Worm (Caenorhabditis elegans) whole organism, late embryonic: ENCODE measurements around the gene srd-41.
A peak's percentile ranks its signal among the peaks of the same experiment; 100 is the strongest.

Source experiments
- C38D4.7 ChIP-seq: fragments of 200-800 bp; sonication (Bioruptor generic); optimal IDR thresholded peaks from 2 replicates; lab custom pipeline; 2018; ENCODE audit warnings: mild to moderate bottlenecking, missing genetic modification characterization, moderate library complexity, missing compliant biosample characterization
- F13H6.1 ChIP-seq: sonication (generic microtip); optimal IDR thresholded peaks from 2 replicates; lab custom pipeline; 2016; ENCODE audit warnings: missing genetic modification characterization, missing compliant biosample characterization
- ama-1 ChIP-seq: fragments of 150-350 bp; optimal IDR thresholded peaks from 2 replicates; lab custom pipeline; 2014
- ceh-14 ChIP-seq: sonication (generic microtip); optimal IDR thresholded peaks from 2 replicates; lab custom pipeline; 2016; ENCODE audit warnings: missing genotype, missing genetic modification characterization, missing compliant biosample characterization
- ceh-18 ChIP-seq: sonication (generic microtip); optimal IDR thresholded peaks from 2 replicates; lab custom pipeline; 2016; ENCODE audit warnings: missing genetic modification characterization, missing compliant biosample characterization
- ceh-19 ChIP-seq: fragments of 200-800 bp; sonication (Bioruptor generic); optimal IDR thresholded peaks from 2 replicates; lab custom pipeline; 2018; ENCODE audit warnings: mild to moderate bottlenecking, missing genetic modification characterization, missing compliant biosample characterization
- ceh-24 ChIP-seq: sonication (generic microtip); optimal IDR thresholded peaks from 2 replicates; lab custom pipeline; 2016; ENCODE audit warnings: mild to moderate bottlenecking, missing genetic modification characterization, missing compliant biosample characterization
- ceh-30 ChIP-seq: fragments of 150-350 bp; optimal IDR thresholded peaks from 2 replicates; lab custom pipeline; 2014; ENCODE audit warnings: missing biosample characterization, missing genetic modification characterization
- ceh-31 ChIP-seq: sonication (generic microtip); optimal IDR thresholded peaks from 2 replicates; lab custom pipeline; 2016; ENCODE audit warnings: missing genetic modification characterization, missing compliant biosample characterization
- ceh-45 ChIP-seq: fragments of 200-800 bp; sonication (Bioruptor generic); IDR thresholded peaks from 2 replicates; pipeline ENCODE4 v1.3.6; 2022; ENCODE audit warnings: missing genetic modification reagents, missing genetic modification characterization, missing compliant biosample characterization
- ceh-6 ChIP-seq: fragments of 200-800 bp; sonication (Bioruptor generic); optimal IDR thresholded peaks from 2 replicates; lab custom pipeline; 2018; ENCODE audit warnings: mild to moderate bottlenecking, missing genetic modification characterization, missing compliant biosample characterization
- dmd-4 ChIP-seq: sonication (generic microtip); optimal IDR thresholded peaks from 2 replicates; lab custom pipeline; 2016; ENCODE audit warnings: borderline replicate concordance, missing genetic modification characterization, missing compliant biosample characterization
- elt-2 ChIP-seq: sonication (generic microtip); optimal IDR thresholded peaks from 2 replicates; lab custom pipeline; 2016; ENCODE audit warnings: missing genetic modification reagents, missing genetic modification characterization, missing compliant biosample characterization
- elt-4 ChIP-seq: sonication (generic microtip); optimal IDR thresholded peaks from 2 replicates; lab custom pipeline; 2016; ENCODE audit warnings: missing genetic modification characterization, missing compliant biosample characterization
- ets-4 ChIP-seq: sonication (generic microtip); optimal IDR thresholded peaks from 2 replicates; lab custom pipeline; 2016; ENCODE audit warnings: missing genetic modification characterization, missing compliant biosample characterization
- eyg-1 ChIP-seq: sonication (generic microtip); optimal IDR thresholded peaks from 2 replicates; lab custom pipeline; 2016; ENCODE audit warnings: missing genotype, missing genetic modification characterization, missing compliant biosample characterization
- fkh-10 ChIP-seq: fragments of 150-350 bp; optimal IDR thresholded peaks from 2 replicates; lab custom pipeline; 2014; ENCODE audit warnings: missing biosample characterization, missing genetic modification reagents, missing genetic modification characterization
- hlh-8 ChIP-seq: sonication (generic microtip); optimal IDR thresholded peaks from 2 replicates; lab custom pipeline; 2016; ENCODE audit warnings: missing genotype, missing genetic modification characterization, missing compliant biosample characterization
- lin-11 ChIP-seq: fragments of 200-800 bp; sonication (Bioruptor generic); optimal IDR thresholded peaks from 2 replicates; lab custom pipeline; 2018; ENCODE audit warnings: mild to moderate bottlenecking, missing genetic modification characterization, missing compliant biosample characterization
- mec-3 ChIP-seq: sonication (generic microtip); optimal IDR thresholded peaks from 2 replicates; lab custom pipeline; 2016; ENCODE audit warnings: borderline replicate concordance, missing genetic modification characterization, missing compliant biosample characterization
- nfya-1 ChIP-seq: sonication (generic microtip); optimal IDR thresholded peaks from 2 replicates; lab custom pipeline; 2017; ENCODE audit warnings: missing genetic modification characterization, mild to moderate bottlenecking, missing compliant biosample characterization, antibody characterized with exemption, moderate library complexity
- nhr-232 ChIP-seq: sonication (generic microtip); optimal IDR thresholded peaks from 2 replicates; lab custom pipeline; 2016; ENCODE audit warnings: missing genetic modification characterization, missing compliant biosample characterization
- npax-4 ChIP-seq: sonication (generic microtip); optimal IDR thresholded peaks from 2 replicates; lab custom pipeline; 2016; ENCODE audit warnings: missing genetic modification characterization, missing compliant biosample characterization
- odd-2 ChIP-seq: sonication (generic microtip); optimal IDR thresholded peaks from 2 replicates; lab custom pipeline; 2017; ENCODE audit warnings: antibody characterized with exemption, mild to moderate bottlenecking, missing genetic modification characterization, missing compliant biosample characterization
- pax-1 ChIP-seq: fragments of 150-350 bp; optimal IDR thresholded peaks from 2 replicates; lab custom pipeline; 2014; ENCODE audit warnings: missing biosample characterization, missing genetic modification characterization
- pqm-1 ChIP-seq: sonication (generic microtip); optimal IDR thresholded peaks from 2 replicates; lab custom pipeline; 2016; ENCODE audit warnings: missing genetic modification characterization, missing compliant biosample characterization
- pros-1 ChIP-seq: fragments of 150-350 bp; optimal IDR thresholded peaks from 2 replicates; lab custom pipeline; 2014; ENCODE audit warnings: missing biosample characterization, missing genetic modification reagents, missing genetic modification characterization
- ref-2 ChIP-seq: sonication (generic microtip); optimal IDR thresholded peaks from 2 replicates; lab custom pipeline; 2016; ENCODE audit warnings: missing genetic modification characterization, missing compliant biosample characterization
- sdc-2 ChIP-seq: sonication (generic microtip); optimal IDR thresholded peaks from 2 replicates; lab custom pipeline; 2016; ENCODE audit warnings: missing genotype, missing genetic modification characterization, missing compliant biosample characterization
- sox-2 ChIP-seq: fragments of 200-800 bp; sonication (Bioruptor generic); IDR thresholded peaks from 2 replicates; pipeline ENCODE4 v1.3.6; 2022; ENCODE audit warnings: missing genetic modification reagents, missing genetic modification characterization, missing compliant biosample characterization
- syd-9 ChIP-seq: sonication (generic microtip); optimal IDR thresholded peaks from 2 replicates; lab custom pipeline; 2016; ENCODE audit warnings: mild to moderate bottlenecking, missing genetic modification characterization, moderate library complexity, missing compliant biosample characterization
- tbx-2 ChIP-seq: sonication (generic microtip); optimal IDR thresholded peaks from 2 replicates; lab custom pipeline; 2016; ENCODE audit warnings: missing genetic modification characterization, missing compliant biosample characterization
- ttx-3 ChIP-seq: sonication (generic microtip); optimal IDR thresholded peaks from 2 replicates; lab custom pipeline; 2016; ENCODE audit warnings: missing genetic modification reagents, missing genetic modification characterization, missing compliant biosample characterization
- unc-3 ChIP-seq, 2 experiments: fragments of 200-800 bp in 1 of 2; sonication (Bioruptor generic) in 1 of 2; sonication (generic microtip) in 1 of 2; conservative IDR thresholded peaks in 1 of 2; optimal IDR thresholded peaks in 1 of 2; 2 replicates each; pipeline versions ENCODE4 v1.3.6 to Lab custom; 2016 to 2022; ENCODE audit warnings: missing compliant biosample characterization in 2 of 2, missing genetic modification characterization in 2 of 2, missing genetic modification reagents in 1 of 2
- unc-55 ChIP-seq: sonication (generic microtip); optimal IDR thresholded peaks from 2 replicates; lab custom pipeline; 2017; ENCODE audit warnings: missing biosample characterization, missing genetic modification reagents, missing genetic modification characterization

Gene srd-41

DNA sequence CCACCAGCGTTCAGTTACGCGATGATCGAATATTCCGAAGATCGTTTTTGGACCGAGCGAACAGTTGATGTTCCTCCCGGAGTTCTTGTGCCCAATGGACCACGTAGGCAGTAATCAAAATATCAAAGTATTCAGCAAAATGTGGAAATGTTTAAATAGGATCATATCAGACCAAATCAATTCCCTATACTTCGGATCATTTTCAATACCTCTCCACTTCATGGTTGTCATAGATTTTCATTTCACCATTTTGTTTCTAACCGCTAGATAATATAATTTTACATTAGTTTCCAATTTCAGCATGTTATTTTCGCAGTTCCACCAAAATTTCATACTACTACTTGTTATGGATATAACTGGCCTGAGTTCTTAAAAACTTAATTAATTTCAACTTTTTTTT, 9.0 kb upstream of the srd-41 start:
- TF ChIP-seq ttx-3 (tag; lab: Kevin White, UChicago) (no peak), eyg-1 (tag; lab: Kevin White, UChicago) (no peak), unc-3 (GFP tag; conservative IDR thresholded peaks at IDR 0.05; lab: Robert Waterston, UW) (no peak), unc-3 (tag; optimal IDR thresholded peaks at IDR 0.05; lab: Kevin White, UChicago) (no peak), nhr-232 (tag; lab: Kevin White, UChicago) (no peak), npax-4 (tag; lab: Kevin White, UChicago) (no peak), ama-1 (lab: Kevin White, UChicago) (no peak)

ce11 chrX:12320737-12321136, 5.8 kb upstream of the srd-41 start, which contains the start of gene ceh-40:
TSS of gene ceh-40 (minus strand) at chrX:12320777.
- TF ChIP-seq ceh-18 (tag; lab: Kevin White, UChicago) (no peak), tbx-2 (tag; lab: Kevin White, UChicago) (peak; percentile 35), unc-55 (GFP tag; lab: Kevin White, UChicago) (peak; percentile 49), elt-2 (peak; percentile 26)

ce11 chrX:12321357-12321756, 5.2 kb upstream of the srd-41 start, which contains the start of gene F17A2.13:
TSS of gene F17A2.13 (plus strand) at chrX:12321657.
- TF ChIP-seq dmd-4 (tag; lab: Kevin White, UChicago) (no peak), sox-2 (GFP tag; lab: Robert Waterston, UW) (no peak), ceh-45 (no peak), fkh-10 (no peak), F13H6.1 (tag; lab: Kevin White, UChicago) (no peak), C38D4.7 (GFP tag; lab: Kevin White, UChicago) (no peak), pax-1 (tag; lab: Kevin White, UChicago) (no peak), elt-4 (tag; lab: Kevin White, UChicago) (no peak), ceh-30 (tag; lab: Kevin White, UChicago) (no peak), ref-2 (no peak), pros-1 (tag; lab: Kevin White, UChicago) (no peak), ets-4 (tag; lab: Kevin White, UChicago) (no peak), hlh-8 (tag; lab: Kevin White, UChicago) (no peak)

DNA sequence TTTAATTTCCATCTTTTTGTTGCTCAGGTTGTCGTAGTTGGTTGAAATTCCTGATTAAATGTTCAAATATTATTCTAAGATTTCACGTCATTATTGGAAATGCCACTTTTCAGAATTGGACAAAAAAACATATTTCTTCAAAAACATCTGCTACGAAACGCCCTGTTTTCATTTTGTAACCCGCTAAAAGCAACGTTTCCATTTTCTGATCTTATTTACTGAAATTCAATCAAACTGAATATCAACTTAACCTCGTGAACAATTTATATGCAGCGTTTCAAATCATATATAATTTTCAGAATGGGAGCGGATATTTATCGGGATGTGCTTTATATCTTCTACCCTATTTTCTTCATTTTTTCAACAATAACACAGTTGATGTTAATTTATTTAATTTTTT, 3.1 kb upstream of the srd-41 start, which contains the start of gene srd-40:
Gene srd-40 (plus strand): TSS at position 301 of the 400 bp plus-strand sequence.
- no peak for TF ChIP-seq sdc-2 (tag; lab: Kevin White, UChicago)

- TF ChIP-seq mec-3 (tag; lab: Kevin White, UChicago), result no peak
- no peak for TF ChIP-seq ttx-3 (tag; lab: Kevin White, UChicago)
- no peak for TF ChIP-seq syd-9 (tag; lab: Kevin White, UChicago)
- TF ChIP-seq ama-1 (lab: Kevin White, UChicago), result no peak
- no peak for TF ChIP-seq nfya-1 (tag; lab: Kevin White, UChicago)
- TF ChIP-seq odd-2 (tag; lab: Kevin White, UChicago), result no peak
- TF ChIP-seq ceh-14, result no peak
- no peak for TF ChIP-seq F13H6.1 (tag; lab: Kevin White, UChicago)
- TF ChIP-seq ceh-19 (GFP tag; lab: Kevin White, UChicago), result no peak
- no peak for TF ChIP-seq ceh-31
These were observed 2.2 kb downstream of the srd-41 start, which contains the start of gene srd-45 for ce11 chrX:12328676-12329075. TSS of gene srd-45 (plus strand) at chrX:12328976.

DNA sequence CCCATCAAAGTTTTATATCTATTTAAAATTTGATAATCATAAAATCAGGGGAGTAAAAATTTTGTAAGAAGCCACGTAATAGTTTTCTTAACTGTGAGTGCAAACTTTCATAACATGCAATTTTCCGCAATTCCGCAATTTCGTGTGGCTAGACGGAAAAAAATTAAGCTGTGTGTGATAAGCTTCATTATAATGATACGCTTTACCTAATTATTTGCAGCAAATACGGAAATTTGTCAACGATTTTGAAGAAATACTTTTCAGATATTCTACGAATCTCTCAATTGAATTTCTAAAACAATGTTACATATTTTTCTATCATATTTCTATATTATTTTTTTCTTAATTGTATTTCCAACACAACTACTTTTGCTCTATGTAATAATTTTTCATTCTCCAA, 5.3 kb downstream of the srd-41 start, which contains the start of gene srd-46:
Gene srd-46 (plus strand): TSS at position 301 of the 400 bp plus-strand sequence.
- TF ChIP-seq ets-4 (tag; lab: Kevin White, UChicago), result no peak
- TF ChIP-seq nfya-1 (tag; lab: Kevin White, UChicago), result no peak
- TF ChIP-seq pqm-1, result no peak
- no peak for TF ChIP-seq unc-3 (GFP tag; conservative IDR thresholded peaks at IDR 0.05; lab: Robert Waterston, UW)
- TF ChIP-seq unc-3 (tag; optimal IDR thresholded peaks at IDR 0.05; lab: Kevin White, UChicago), result no peak
- TF ChIP-seq unc-55 (GFP tag; lab: Kevin White, UChicago), result no peak
- TF ChIP-seq lin-11 (tag; lab: Kevin White, UChicago), result no peak
- no peak for TF ChIP-seq elt-2
- no peak for TF ChIP-seq nhr-232 (tag; lab: Kevin White, UChicago)
- TF ChIP-seq ama-1 (lab: Kevin White, UChicago), result no peak
- no peak for TF ChIP-seq ceh-24 (tag; lab: Kevin White, UChicago)
- no peak for TF ChIP-seq F13H6.1 (tag; lab: Kevin White, UChicago)
- no peak for TF ChIP-seq dmd-4 (tag; lab: Kevin White, UChicago)
- TF ChIP-seq ceh-6 (GFP tag; lab: Kevin White, UChicago), result no peak
